Worm (Caenorhabditis elegans): ENCODE measurements around the gene ZK1320.3.

DNA sequence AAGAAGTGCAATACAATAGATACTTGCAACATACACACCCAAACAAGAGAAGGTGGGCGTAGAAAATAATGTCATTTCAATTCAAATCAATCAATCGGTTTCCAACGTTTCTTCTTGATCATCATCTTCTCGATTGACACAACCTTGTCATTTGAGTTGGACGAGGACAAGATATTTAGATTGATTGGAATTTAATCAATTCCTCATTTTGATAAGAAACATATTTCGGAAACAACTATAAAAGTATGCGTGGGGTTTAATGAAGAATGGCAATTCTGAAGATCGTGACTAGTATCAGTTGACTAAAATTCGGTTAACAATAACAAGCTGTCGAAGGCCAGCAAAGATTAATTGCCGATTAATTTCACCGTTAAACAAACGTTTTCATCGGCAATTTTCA, 39.6 kb downstream of the ZK1320.3 start:
- TF ChIP-seq F13C5.2 (tag; optimal IDR thresholded peaks at IDR 0.05) (no peak), ets-7 (tag; optimal IDR thresholded peaks at IDR 0.05) (no peak), flt-1 (GFP tag; IDR thresholded peaks at IDR 0.05) (no peak), ceh-13 (GFP tag; optimal IDR thresholded peaks at IDR 0.05) (no peak), ama-1 (optimal IDR thresholded peaks at IDR 0.05) (no peak)
